Worm (Caenorhabditis elegans) whole organism, L4 larva: ENCODE measurements around the gene F58E6.5.
A peak's percentile ranks its signal among the peaks of the same experiment; 100 is the strongest.

Source experiments
- F26F4.8 ChIP-seq: fragments of 200-800 bp; sonication (Bioruptor generic); conservative IDR thresholded peaks from 2 replicates; pipeline ENCODE4 v1.3.6; 2022; ENCODE audit warnings: missing genetic modification characterization, missing compliant biosample characterization
- F44E2.7 ChIP-seq: fragments of 200-800 bp; sonication (Bioruptor generic); IDR thresholded peaks from 2 replicates; pipeline ENCODE4 v2.1.2; 2022; ENCODE audit warnings: missing genetic modification characterization, missing compliant biosample characterization
- T20F7.1 ChIP-seq: fragments of 200-800 bp; sonication (Bioruptor generic); optimal IDR thresholded peaks from 2 replicates; lab custom pipeline; 2018; ENCODE audit warnings: mild to moderate bottlenecking, missing genetic modification characterization, missing compliant biosample characterization
- T26A8.4 ChIP-seq: fragments of 200-800 bp; sonication (Bioruptor generic); IDR thresholded peaks from 2 replicates; pipeline ENCODE4 v1.3.6; 2022; ENCODE audit warnings: missing genetic modification characterization, missing compliant biosample characterization
- Y48G9A.11 ChIP-seq: fragments of 200-800 bp; sonication (Bioruptor generic); IDR thresholded peaks from 2 replicates; pipeline ENCODE4 v1.3.6; 2022; ENCODE audit warnings: missing genetic modification reagents, missing genetic modification characterization, missing compliant biosample characterization
- Y5F2A.4 ChIP-seq: fragments of 200-800 bp; sonication (Bioruptor generic); optimal IDR thresholded peaks from 2 replicates; lab custom pipeline; 2018; ENCODE audit warnings: mild to moderate bottlenecking, missing genetic modification characterization, missing compliant biosample characterization
- aha-1 ChIP-seq: fragments of 150-350 bp; peaks from one replicate; lab custom pipeline; 2014; ENCODE audit warnings: missing biosample characterization, missing genetic modification characterization
- arid-1 ChIP-seq: fragments of 200-800 bp; sonication (Bioruptor generic); conservative IDR thresholded peaks from 2 replicates; pipeline ENCODE4 v1.3.6; 2022; ENCODE audit warnings: missing genetic modification reagents, missing genetic modification characterization, missing compliant biosample characterization
- attf-4 ChIP-seq: sonication (generic microtip); optimal IDR thresholded peaks from 3 replicates; lab custom pipeline; 2017; ENCODE audit warnings: missing biosample characterization, missing genetic modification characterization
- ceh-44 ChIP-seq: fragments of 200-800 bp; sonication (Bioruptor generic); IDR thresholded peaks from 2 replicates; pipeline ENCODE4 v1.3.6; 2022; ENCODE audit warnings: missing genetic modification reagents, missing genetic modification characterization, missing compliant biosample characterization
- cey-2 ChIP-seq: sonication (generic microtip); optimal IDR thresholded peaks from 3 replicates; lab custom pipeline; 2017; ENCODE audit warnings: missing genetic modification characterization, mild to moderate bottlenecking, missing compliant biosample characterization, antibody characterized with exemption, borderline replicate concordance; ENCODE audit not compliant: insufficient read depth
- daf-16 ChIP-seq, 3 experiments: sonication (generic microtip); optimal IDR thresholded peaks; 2 replicates each; lab custom pipeline; 2016 to 2017; ENCODE audit warnings: missing genetic modification characterization in 3 of 3, missing genetic modification reagents in 3 of 3, mild to moderate bottlenecking in 2 of 3, missing compliant biosample characterization in 2 of 3, missing biosample characterization in 1 of 3, moderate library complexity in 1 of 3
- dmd-6 ChIP-seq: fragments of 200-800 bp; sonication (Bioruptor generic); IDR thresholded peaks from 2 replicates; pipeline ENCODE4 v1.3.6; 2022; ENCODE audit warnings: missing genetic modification reagents, missing genetic modification characterization, missing compliant biosample characterization
- duxl-1 ChIP-seq: sonication (generic microtip); optimal IDR thresholded peaks from 2 replicates; lab custom pipeline; 2016; ENCODE audit warnings: mild to moderate bottlenecking, missing genetic modification characterization, moderate library complexity, missing compliant biosample characterization; ENCODE audit not compliant: poor library complexity
- dve-1 ChIP-seq: sonication (generic microtip); optimal IDR thresholded peaks from 2 replicates; lab custom pipeline; 2017; ENCODE audit warnings: antibody characterized with exemption, mild to moderate bottlenecking, missing genetic modification characterization, missing compliant biosample characterization; ENCODE audit not compliant: insufficient read depth
- egl-27 ChIP-seq: sonication (generic microtip); optimal IDR thresholded peaks from 3 replicates; lab custom pipeline; 2017; ENCODE audit warnings: missing biosample characterization, missing genetic modification reagents, missing genetic modification characterization
- hlh-11 ChIP-seq: fragments of 200-800 bp; sonication (Bioruptor generic); optimal IDR thresholded peaks from 2 replicates; lab custom pipeline; 2018; ENCODE audit warnings: mild to moderate bottlenecking, missing genetic modification characterization, missing compliant biosample characterization
- hlh-30 ChIP-seq: sonication (generic microtip); optimal IDR thresholded peaks from 2 replicates; lab custom pipeline; 2017; ENCODE audit warnings: antibody characterized with exemption, mild to moderate bottlenecking, missing genetic modification characterization, missing compliant biosample characterization; ENCODE audit not compliant: insufficient read depth
- hmg-1.1 ChIP-seq: fragments of 200-800 bp; sonication (Bioruptor generic); IDR thresholded peaks from 2 replicates; pipeline ENCODE4 v1.3.6; 2022; ENCODE audit warnings: missing genetic modification reagents, missing genetic modification characterization, missing compliant biosample characterization
- jun-1 ChIP-seq: fragments of 150-350 bp; optimal IDR thresholded peaks from 2 replicates; lab custom pipeline; 2014; ENCODE audit warnings: missing biosample characterization, missing genetic modification reagents, missing genetic modification characterization
- madf-9 ChIP-seq: fragments of 200-800 bp; sonication (Bioruptor generic); conservative IDR thresholded peaks from 2 replicates; pipeline ENCODE4 v1.3.6; 2022; ENCODE audit warnings: missing genetic modification reagents, missing genetic modification characterization, missing compliant biosample characterization
- mdl-1 ChIP-seq, 2 experiments: fragments of 150-350 bp in 1 of 2; sonication (generic microtip) in 1 of 2; optimal IDR thresholded peaks; 2 replicates each; lab custom pipeline; 2014 to 2017; ENCODE audit warnings: missing biosample characterization in 2 of 2, missing genetic modification characterization in 2 of 2
- mep-1 ChIP-seq: fragments of 150-350 bp; sonication (generic microtip); optimal IDR thresholded peaks from 3 replicates; lab custom pipeline; 2014; ENCODE audit warnings: missing biosample characterization, missing genetic modification characterization
- mxl-3 ChIP-seq: fragments of 200-800 bp; sonication (Bioruptor generic); optimal IDR thresholded peaks from 2 replicates; lab custom pipeline; 2018; ENCODE audit warnings: mild to moderate bottlenecking, missing genetic modification characterization, missing compliant biosample characterization
- nhr-11 ChIP-seq: fragments of 150-350 bp; optimal IDR thresholded peaks from 2 replicates; lab custom pipeline; 2014; ENCODE audit warnings: missing biosample characterization, missing genetic modification characterization
- nhr-111 ChIP-seq: fragments of 200-800 bp; sonication (Bioruptor generic); optimal IDR thresholded peaks from 2 replicates; lab custom pipeline; 2018; ENCODE audit warnings: mild to moderate bottlenecking, missing genetic modification characterization, missing compliant biosample characterization
- nhr-25 ChIP-seq: sonication (generic microtip); optimal IDR thresholded peaks from 2 replicates; lab custom pipeline; 2017; ENCODE audit warnings: missing genetic modification characterization, mild to moderate bottlenecking, missing compliant biosample characterization, antibody characterized with exemption, moderate library complexity, borderline replicate concordance; ENCODE audit not compliant: insufficient read depth
- nhr-41 ChIP-seq: fragments of 200-800 bp; sonication (Bioruptor generic); IDR thresholded peaks from 2 replicates; pipeline ENCODE4 v1.3.6; 2022; ENCODE audit warnings: missing genetic modification reagents, missing genetic modification characterization, missing compliant biosample characterization
- php-3 ChIP-seq: fragments of 200-800 bp; sonication (Bioruptor generic); IDR thresholded peaks from 2 replicates; pipeline ENCODE4 v1.3.6; 2022; ENCODE audit warnings: missing genetic modification reagents, missing genetic modification characterization, missing compliant biosample characterization
- snpc-1.2 ChIP-seq: fragments of 200-800 bp; sonication (Bioruptor generic); IDR thresholded peaks from 2 replicates; pipeline ENCODE4 v1.3.6; 2022; ENCODE audit warnings: missing genetic modification reagents, missing genetic modification characterization, missing compliant biosample characterization
- snpc-4 ChIP-seq: fragments of 150-350 bp; optimal IDR thresholded peaks from 2 replicates; lab custom pipeline; 2014; ENCODE audit warnings: missing biosample characterization, missing genetic modification characterization
- tag-97 ChIP-seq: fragments of 200-800 bp; sonication (Bioruptor generic); IDR thresholded peaks from 2 replicates; pipeline ENCODE4 v1.3.6; 2022; ENCODE audit warnings: missing genetic modification characterization, missing compliant biosample characterization
- unc-39 ChIP-seq: sonication (generic microtip); optimal IDR thresholded peaks from 2 replicates; lab custom pipeline; 2017; ENCODE audit warnings: missing biosample characterization, missing genetic modification characterization
- unc-62 ChIP-seq, 3 experiments: fragments of 150-350 bp in 1 of 3; sonication (generic microtip); optimal IDR thresholded peaks in 2 of 3; peaks in 1 of 3; 1 replicate in 1 of 3; 2 replicates in 2 of 3; lab custom pipeline; 2014 to 2017; ENCODE audit warnings: missing biosample characterization in 3 of 3, missing genetic modification characterization in 3 of 3, missing genetic modification reagents in 3 of 3, missing genotype in 1 of 3
- vab-7 ChIP-seq: fragments of 200-800 bp; sonication (Bioruptor generic); IDR thresholded peaks from 2 replicates; pipeline ENCODE4 v1.3.6; 2022; ENCODE audit warnings: missing genetic modification reagents, missing genetic modification characterization, missing compliant biosample characterization
- zip-11 ChIP-seq: fragments of 200-800 bp; sonication (Bioruptor generic); IDR thresholded peaks from 2 replicates; pipeline ENCODE4 v1.3.6; 2022; ENCODE audit warnings: missing genetic modification characterization, missing compliant biosample characterization
- zip-2 ChIP-seq: fragments of 150-350 bp; optimal IDR thresholded peaks from 2 replicates; lab custom pipeline; 2014; ENCODE audit warnings: missing biosample characterization, missing genetic modification characterization

The F58E6.5 gene

ce11 chrV:9724021-9724671 lies 30.2 kb downstream of the F58E6.5 start, which contains the start of gene slcr-46.3:
Gene slcr-46.3, minus strand, starts transcription at chrV:9724106.
- no peak for TF ChIP-seq egl-27 (tag; lab: Kevin White, UChicago)
- TF ChIP-seq zip-2 (tag; lab: Kevin White, UChicago), result no peak
- TF ChIP-seq hlh-30 (tag; lab: Kevin White, UChicago), result peak; percentile 38
- TF ChIP-seq hlh-11 (tag; lab: Kevin White, UChicago), result peak; percentile 7
- TF ChIP-seq mdl-1 (tag; optimal IDR thresholded peaks at IDR 0.05; lab: Kevin White, UChicago), result peak in 1 of 2 experiments; percentile 51
- no peak for TF ChIP-seq daf-16 (GFP tag; optimal IDR thresholded peaks at IDR 0.05; lab: Kevin White, UChicago)
- peak; percentile 18 for TF ChIP-seq daf-16 (tag; optimal IDR thresholded peaks at IDR 0.05; lab: Kevin White, UChicago)
- TF ChIP-seq dve-1 (tag; lab: Kevin White, UChicago), result peak; percentile 23

- no peak for TF ChIP-seq mep-1 (tag; lab: Kevin White, UChicago)
- TF ChIP-seq nhr-41 (GFP tag; lab: Robert Waterston, UW), result no peak
- no peak for TF ChIP-seq mdl-1 (tag; optimal IDR thresholded peaks at IDR 0.05; lab: Kevin White, UChicago)
- TF ChIP-seq jun-1 (tag; lab: Kevin White, UChicago), result no peak
- TF ChIP-seq Y5F2A.4, result no peak
- no peak for TF ChIP-seq nhr-11 (tag; lab: Kevin White, UChicago)
- TF ChIP-seq, all 104 proteins: peak for 0
Observed at ce11 chrV:9716397-9716796, 38.0 kb downstream of the F58E6.5 start, which contains the start of gene str-188. Gene str-188, plus strand, starts transcription at chrV:9716697.

DNA sequence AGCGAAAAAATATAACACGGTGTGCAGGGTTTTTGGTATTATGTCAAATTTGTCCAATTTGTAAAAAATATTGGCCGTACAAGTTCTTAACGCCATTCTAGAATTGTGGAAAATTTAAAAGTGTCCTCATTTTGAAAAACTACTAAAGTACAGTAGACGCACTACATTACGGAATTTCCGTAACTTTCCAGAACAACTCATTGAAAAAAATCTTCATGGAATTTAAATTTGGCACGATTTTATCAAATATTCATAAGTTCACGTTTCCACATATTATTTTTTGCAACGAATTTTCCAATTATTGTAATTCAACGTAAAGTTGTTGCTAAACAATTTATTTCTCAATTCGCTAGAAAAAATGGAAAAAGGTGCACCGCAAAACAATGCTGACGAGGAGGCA lies 39.5 kb downstream of the F58E6.5 start, which contains the start of gene F40F9.3:
TSS of gene F40F9.3 (plus strand) at position 301 of the 400 bp plus-strand sequence.
- TF ChIP-seq dmd-6 (GFP tag; lab: Robert Waterston, UW) (no peak), tag-97 (no peak), unc-39 (tag; lab: Kevin White, UChicago) (no peak), cey-2 (tag; lab: Kevin White, UChicago) (no peak), aha-1 (tag; lab: Kevin White, UChicago) (no peak)

DNA sequence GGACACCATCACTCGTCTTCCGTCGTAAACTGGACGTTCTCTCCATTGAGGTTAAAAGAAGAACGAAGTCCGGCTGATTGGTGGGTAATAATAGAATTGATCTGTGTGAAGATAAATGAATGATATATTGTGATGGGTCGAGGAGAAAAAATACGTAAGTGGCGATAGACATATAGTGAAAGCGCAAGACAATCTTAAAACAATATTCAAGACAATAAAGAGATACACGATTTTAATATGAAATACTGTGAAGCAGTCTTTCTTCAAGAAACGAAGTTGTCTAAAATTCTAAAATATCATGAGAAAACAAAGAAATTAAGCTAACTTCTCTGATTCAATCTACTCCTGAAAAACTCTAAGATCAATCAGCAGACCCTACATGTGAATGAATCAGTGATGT lies 40.8 kb downstream of the F58E6.5 start, which contains the start of gene F40F9.10:
TSS of gene F40F9.10 (minus strand) at position 101 of the 400 bp plus-strand sequence.
- TF ChIP-seq php-3 (GFP tag; lab: Robert Waterston, UW) (no peak), aha-1 (tag; lab: Kevin White, UChicago) (no peak), F26F4.8 (no peak), dmd-6 (GFP tag; lab: Robert Waterston, UW) (no peak), zip-11 (GFP tag; lab: Robert Waterston, UW) (no peak), Y48G9A.11 (GFP tag; lab: Robert Waterston, UW) (no peak), zip-2 (tag; lab: Kevin White, UChicago) (no peak), hmg-1.1 (no peak), hlh-30 (tag; lab: Kevin White, UChicago) (no peak), attf-4 (tag; lab: Kevin White, UChicago) (no peak)

DNA sequence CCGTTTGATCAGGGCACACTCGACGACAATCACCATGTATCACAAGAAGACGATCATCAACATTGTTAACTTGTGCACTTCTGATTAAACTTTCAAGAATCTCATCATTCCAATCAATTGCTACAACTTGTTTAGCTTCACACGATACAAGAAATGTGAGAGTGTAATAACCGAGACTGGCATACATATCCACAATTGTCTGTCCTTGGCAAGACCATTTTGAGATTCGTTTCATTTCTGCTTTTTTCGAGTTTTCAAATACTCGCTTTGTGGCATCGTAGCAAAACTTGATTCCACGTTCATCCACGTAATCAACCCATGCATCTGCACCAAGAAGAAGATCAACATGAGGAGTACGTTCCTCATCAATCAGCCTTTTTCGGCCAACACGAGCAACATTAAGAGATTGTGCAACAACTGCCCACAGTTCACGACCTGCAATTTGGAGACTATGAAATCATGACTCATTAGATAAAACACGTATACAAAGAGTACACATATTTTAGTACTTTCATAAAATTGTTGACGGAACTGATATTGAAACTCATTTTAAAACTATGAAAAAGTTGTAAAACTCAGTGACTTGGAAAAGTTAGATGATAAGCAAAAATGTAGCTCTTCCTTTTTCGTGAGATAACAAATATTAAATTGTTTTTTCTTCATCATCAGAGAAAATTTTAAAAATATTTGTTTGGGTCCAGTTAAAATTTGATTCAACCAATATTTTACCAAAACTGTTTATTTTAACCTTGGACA lies 41.8 kb downstream of the F58E6.5 start:
- TF ChIP-seq T20F7.1 (GFP tag; lab: Kevin White, UChicago), result no peak
- peak; percentile 33 for TF ChIP-seq dve-1 (tag; lab: Kevin White, UChicago)
- TF ChIP-seq F44E2.7 (GFP tag; lab: Robert Waterston, UW), result no peak
- no peak for TF ChIP-seq T26A8.4 (GFP tag; lab: Robert Waterston, UW)
- TF ChIP-seq unc-62 (GFP tag; optimal IDR thresholded peaks at IDR 0.05 in 1 of 2; lab: Kevin White, UChicago), result peak in 1 of 2 experiments; percentile 93
- no peak for TF ChIP-seq unc-62 (tag; optimal IDR thresholded peaks at IDR 0.05; lab: Kevin White, UChicago)
- TF ChIP-seq mxl-3 (GFP tag; lab: Kevin White, UChicago), result no peak
- no peak for TF ChIP-seq ceh-44
- TF ChIP-seq madf-9 (GFP tag; lab: Robert Waterston, UW), result no peak
- no peak for TF ChIP-seq duxl-1
- no peak for TF ChIP-seq vab-7 (GFP tag; lab: Robert Waterston, UW)
- no peak for TF ChIP-seq mdl-1 (tag; optimal IDR thresholded peaks at IDR 0.05; lab: Kevin White, UChicago)
- no peak for TF ChIP-seq snpc-4
- TF ChIP-seq Y5F2A.4, result no peak
- TF ChIP-seq egl-27 (tag; lab: Kevin White, UChicago), result no peak
- TF ChIP-seq nhr-25 (tag; lab: Kevin White, UChicago), result no peak
- no peak for TF ChIP-seq arid-1
- TF ChIP-seq snpc-1.2 (GFP tag; lab: Robert Waterston, UW), result no peak
- TF ChIP-seq nhr-111 (GFP tag; lab: Kevin White, UChicago), result no peak
